Fruit fly (Drosophila melanogaster): Measurements from ENCODE around the gene ValRS-m.

ValRS-m gene

dm6 chr3L:8966324-8967011 lies 1.9 kb upstream of the ValRS-m start, which contains the start of the genes CG5653 and CG5021 (continued):
- TF ChIP-seq Rx (GFP tag; IDR thresholded peaks at IDR 0.05) = no peak
- TF ChIP-seq CG7987 (GFP tag; optimal IDR thresholded peaks at IDR 0.05) = no peak
- no peak for TF ChIP-seq CG5180 (GFP tag; optimal IDR thresholded peaks at IDR 0.05)
- TF ChIP-seq phol (tag; optimal IDR thresholded peaks at IDR 0.05) = no peak
- TF ChIP-seq ttk (GFP tag; IDR thresholded peaks at IDR 0.05) = no peak
- no peak for TF ChIP-seq CG12071 (GFP tag; optimal IDR thresholded peaks at IDR 0.05)
- TF ChIP-seq en (GFP tag; optimal IDR thresholded peaks at IDR 0.05) = no peak
- peak; percentile 95 for TF ChIP-seq Dp (GFP tag; optimal IDR thresholded peaks at IDR 0.05)
- no peak for TF ChIP-seq grn (GFP tag; optimal IDR thresholded peaks at IDR 0.05)
- TF ChIP-seq CG17328 (GFP tag; IDR thresholded peaks at IDR 0.05) = no peak
- no peak for TF ChIP-seq Lpt (GFP tag; optimal IDR thresholded peaks at IDR 0.05)
- no peak for TF ChIP-seq tup (GFP tag; optimal IDR thresholded peaks at IDR 0.05)
- no peak for TF ChIP-seq croc (GFP tag; conservative IDR thresholded peaks at IDR 0.05)
- no peak for TF ChIP-seq CG6765 (GFP tag; optimal IDR thresholded peaks at IDR 0.05)
- TF ChIP-seq CG14710 (tag; optimal IDR thresholded peaks at IDR 0.05) = no peak
- TF ChIP-seq CG13775 (GFP tag; optimal IDR thresholded peaks at IDR 0.05) = no peak
- no peak for TF ChIP-seq dan (GFP tag; IDR thresholded peaks at IDR 0.05)
- peak; percentile 56; the same call in 2 of the 3 replicates for TF ChIP-seq vnd (GFP tag; IDR thresholded peaks at IDR 0.05; ENCODE audit: partially characterized antibody)
- peak; percentile 32 for TF ChIP-seq Sin3A (optimal IDR thresholded peaks at IDR 0.05)
- no peak for TF ChIP-seq Oli (tag; optimal IDR thresholded peaks at IDR 0.05)
- TF ChIP-seq BEAF-32 (GFP tag; optimal IDR thresholded peaks at IDR 0.05) = peak; percentile 61
- peak; percentile 58 for TF ChIP-seq CG2116 (GFP tag; optimal IDR thresholded peaks at IDR 0.05)
- TF ChIP-seq CG10654 (GFP tag; optimal IDR thresholded peaks at IDR 0.05) = no peak
- TF ChIP-seq vfl (GFP tag; optimal IDR thresholded peaks at IDR 0.05) = no peak
- no peak for TF ChIP-seq az2 (GFP tag; optimal IDR thresholded peaks at IDR 0.05)
- TF ChIP-seq CG13287 (GFP tag; IDR thresholded peaks at IDR 0.05; ENCODE audit: partially characterized antibody) = peak; percentile 71
- peak; percentile 68; the same call in 2 of the 3 replicates for TF ChIP-seq HLH4C (GFP tag; IDR thresholded peaks at IDR 0.05; ENCODE audit: partially characterized antibody)
- TF ChIP-seq CG13894 (tag; optimal IDR thresholded peaks at IDR 0.05) = no peak
- TF ChIP-seq tx (GFP tag; optimal IDR thresholded peaks at IDR 0.05) = no peak
- no peak for TF ChIP-seq CG12391 (tag; optimal IDR thresholded peaks at IDR 0.05)
- TF ChIP-seq Sry-δ (GFP tag; optimal IDR thresholded peaks at IDR 0.05) = peak; percentile 88
- TF ChIP-seq nerfin-1 (tag; optimal IDR thresholded peaks at IDR 0.05) = no peak
- TF ChIP-seq luna (GFP tag; optimal IDR thresholded peaks at IDR 0.05) = no peak
- no peak for TF ChIP-seq eve (GFP tag; optimal IDR thresholded peaks at IDR 0.05)
- no peak for TF ChIP-seq dmrt11E (tag; optimal IDR thresholded peaks at IDR 0.05)
- no peak for TF ChIP-seq CG4854 (GFP tag; optimal IDR thresholded peaks at IDR 0.05)
- no peak for TF ChIP-seq h (optimal IDR thresholded peaks at IDR 0.05)
- no peak for TF ChIP-seq E2f1 (GFP tag; IDR thresholded peaks at IDR 0.05)
- TF ChIP-seq Opbp (GFP tag; IDR thresholded peaks at IDR 0.05; ENCODE audit: partially characterized antibody) = peak; percentile 63; the same call in 2 of the 3 replicates
- no peak for TF ChIP-seq fd102C (GFP tag; optimal IDR thresholded peaks at IDR 0.05)
- peak; percentile 22 for TF ChIP-seq CG12659 (GFP tag; optimal IDR thresholded peaks at IDR 0.05)
- no peak for TF ChIP-seq CG13624 (GFP tag; optimal IDR thresholded peaks at IDR 0.05)
- peak; percentile 21; the same call in 1 of the 3 replicates for TF ChIP-seq Doc3 (GFP tag; IDR thresholded peaks at IDR 0.05; ENCODE audit: partially characterized antibody)
- no peak for TF ChIP-seq chif (GFP tag; optimal IDR thresholded peaks at IDR 0.05)
- no peak for TF ChIP-seq NFAT (GFP tag; IDR thresholded peaks at IDR 0.05)
- TF ChIP-seq danr (GFP tag; IDR thresholded peaks at IDR 0.05) = no peak
- TF ChIP-seq zen2 (GFP tag; IDR thresholded peaks at IDR 0.05; ENCODE audit: partially characterized antibody) = peak; percentile 51; the same call in 1 of the 3 replicates
- TF ChIP-seq CG10321 (GFP tag; IDR thresholded peaks at IDR 0.05) = no peak
- no peak for TF ChIP-seq CG32767 (GFP tag; IDR thresholded peaks at IDR 0.05)
- TF ChIP-seq CG13296 (GFP tag; optimal IDR thresholded peaks at IDR 0.05) = no peak

Data from whole organism, embryonic.